Fruit fly (Drosophila melanogaster): ENCODE results near the gene Srp9.
A peak's percentile ranks its signal among the peaks of the same experiment; 100 is the strongest.

Gene Srp9

DNA sequence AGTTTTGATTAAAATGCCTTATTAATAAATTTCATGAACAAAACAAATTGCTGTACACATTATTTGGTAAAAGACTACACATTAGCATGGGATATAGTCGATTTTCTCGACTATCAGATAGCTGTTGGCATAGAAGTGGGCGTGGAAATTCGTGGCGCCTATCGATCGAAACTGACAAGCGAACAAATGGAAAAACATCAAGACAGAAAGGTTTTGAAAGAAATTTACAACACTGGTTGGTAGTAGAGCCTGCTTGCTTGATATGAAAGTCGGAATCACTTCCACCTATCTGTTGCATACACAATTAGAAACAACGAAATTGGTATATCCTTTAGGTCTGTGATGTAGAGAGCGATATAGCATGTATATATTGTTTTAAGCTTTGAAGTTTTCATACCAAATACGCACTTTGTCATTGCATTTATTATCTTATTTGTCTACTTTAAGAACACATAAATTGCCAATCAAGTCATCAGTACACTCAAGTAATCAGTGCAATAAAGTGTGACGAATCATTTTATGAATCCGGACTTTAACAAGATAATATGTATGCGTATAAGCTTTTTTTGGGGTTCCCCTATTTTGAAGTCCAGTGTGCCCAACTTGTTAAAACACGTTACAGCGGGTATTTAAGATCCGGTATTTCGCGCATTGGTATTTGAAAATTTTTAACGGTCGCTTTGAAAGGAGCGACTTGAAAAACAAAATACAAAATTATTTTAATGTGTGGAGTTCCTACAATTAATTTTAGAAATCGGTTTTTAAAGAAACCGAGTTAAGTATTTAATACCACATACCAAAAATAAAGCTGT lies 20.2 kb upstream of the Srp9 start:
- no peak for TF ChIP-seq CG8301 (tag; optimal IDR thresholded peaks at IDR 0.05)
- no peak for TF ChIP-seq CG9948 (tag; optimal IDR thresholded peaks at IDR 0.05)
- no peak for TF ChIP-seq EcR (GFP tag; optimal IDR thresholded peaks at IDR 0.05)
- TF ChIP-seq Pif1A (GFP tag; optimal IDR thresholded peaks at IDR 0.05), result no peak
- TF ChIP-seq CG12605 (GFP tag; IDR thresholded peaks at IDR 0.05), result no peak
- no peak for TF ChIP-seq CG15710 (tag; optimal IDR thresholded peaks at IDR 0.05)
- TF ChIP-seq fd96Ca (GFP tag; IDR thresholded peaks at IDR 0.05), result no peak
- no peak for TF ChIP-seq CG17806 (tag; optimal IDR thresholded peaks at IDR 0.05)

DNA sequence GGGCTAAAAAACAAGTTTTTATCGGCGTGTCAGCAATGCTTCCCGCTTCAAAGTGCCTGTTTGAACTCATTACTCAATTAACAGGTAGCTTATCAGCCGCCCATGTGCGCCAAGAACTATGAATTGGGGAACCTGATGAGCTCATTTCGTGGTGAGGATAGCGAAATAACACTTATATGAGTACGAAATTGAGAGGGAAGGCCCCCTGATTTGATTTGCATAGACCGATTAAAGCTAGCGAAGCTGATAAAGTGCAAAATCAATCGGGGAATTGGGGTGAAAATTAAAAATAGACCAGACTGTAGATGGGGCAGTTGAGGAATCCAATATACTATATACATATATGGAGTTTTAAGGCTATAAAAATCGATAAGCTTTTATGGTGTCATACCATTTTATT lies 2.0 kb upstream of the Srp9 start:
- TF ChIP-seq CG10348 (GFP tag; IDR thresholded peaks at IDR 0.05) (no peak), CG14655 (GFP tag; optimal IDR thresholded peaks at IDR 0.05) (no peak), D1 (tag; optimal IDR thresholded peaks at IDR 0.05) (no peak), fd96Ca (GFP tag; IDR thresholded peaks at IDR 0.05) (no peak), rn (GFP tag; IDR thresholded peaks at IDR 0.05) (no peak), CG4496 (GFP tag; IDR thresholded peaks at IDR 0.05) (no peak), CG13204 (GFP tag; optimal IDR thresholded peaks at IDR 0.05) (no peak), gl (tag; optimal IDR thresholded peaks at IDR 0.05) (no peak), Ets98B (GFP tag; IDR thresholded peaks at IDR 0.05) (no peak), CG17806 (tag; optimal IDR thresholded peaks at IDR 0.05) (no peak), CG9948 (tag; optimal IDR thresholded peaks at IDR 0.05) (no peak), CG34367 (tag; optimal IDR thresholded peaks at IDR 0.05) (no peak), EcR (GFP tag; optimal IDR thresholded peaks at IDR 0.05) (no peak), Pif1B (GFP tag; optimal IDR thresholded peaks at IDR 0.05) (no peak), Pif1A (GFP tag; optimal IDR thresholded peaks at IDR 0.05) (no peak), CG15710 (tag; optimal IDR thresholded peaks at IDR 0.05) (no peak), Snoo (tag; optimal IDR thresholded peaks at IDR 0.05) (no peak), CG12605 (GFP tag; IDR thresholded peaks at IDR 0.05) (no peak)

DNA sequence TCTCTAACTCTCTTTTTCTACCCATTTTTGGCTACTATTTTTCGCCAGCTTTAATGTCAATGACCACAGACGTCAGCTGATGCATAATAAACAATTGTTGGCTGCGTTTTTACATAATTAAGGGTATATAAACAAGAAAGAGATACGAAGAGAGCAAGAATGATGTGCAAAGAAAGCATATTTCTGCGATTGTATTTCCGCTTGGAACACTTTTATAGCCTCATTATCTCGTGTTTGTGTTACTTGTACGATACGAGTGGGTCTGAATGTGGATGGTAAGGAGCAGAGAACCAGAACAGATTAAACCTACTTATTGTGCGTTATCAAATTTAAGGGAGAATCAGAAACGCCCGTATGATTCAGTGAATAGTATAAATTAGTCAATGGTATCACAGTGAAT lies 1.3 kb upstream of the Srp9 start:
- TF ChIP-seq EcR (GFP tag; optimal IDR thresholded peaks at IDR 0.05) (peak; percentile 45), CG13204 (GFP tag; optimal IDR thresholded peaks at IDR 0.05) (no peak)

DNA sequence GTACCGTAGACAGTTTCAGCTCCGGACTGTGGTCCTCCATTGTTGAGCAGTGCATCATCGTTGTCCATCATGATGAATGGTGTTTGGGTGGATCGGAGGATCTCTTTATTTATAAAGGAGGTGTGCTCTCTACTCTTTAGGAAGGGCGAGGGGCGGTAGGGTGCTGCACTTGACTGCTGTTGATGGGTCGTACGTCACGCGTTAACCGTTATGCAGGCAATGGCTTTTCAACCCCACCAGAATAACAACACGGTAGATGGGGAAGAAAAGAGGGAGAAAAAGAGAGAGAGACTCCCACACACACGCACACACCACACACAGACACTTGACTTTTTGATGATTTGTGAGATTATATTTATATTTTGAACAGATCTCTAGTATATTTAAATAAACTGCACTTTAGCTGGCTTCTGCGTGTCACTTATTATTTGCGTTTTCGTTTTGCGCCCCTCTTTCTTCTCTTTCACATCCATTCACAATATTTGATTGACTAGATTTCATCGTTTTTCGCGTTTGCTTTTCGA lies 702 bp upstream of the Srp9 start:
- TF ChIP-seq EcR (GFP tag; optimal IDR thresholded peaks at IDR 0.05) (peak; percentile 30), CG8159 (tag; optimal IDR thresholded peaks at IDR 0.05) (no peak)

DNA sequence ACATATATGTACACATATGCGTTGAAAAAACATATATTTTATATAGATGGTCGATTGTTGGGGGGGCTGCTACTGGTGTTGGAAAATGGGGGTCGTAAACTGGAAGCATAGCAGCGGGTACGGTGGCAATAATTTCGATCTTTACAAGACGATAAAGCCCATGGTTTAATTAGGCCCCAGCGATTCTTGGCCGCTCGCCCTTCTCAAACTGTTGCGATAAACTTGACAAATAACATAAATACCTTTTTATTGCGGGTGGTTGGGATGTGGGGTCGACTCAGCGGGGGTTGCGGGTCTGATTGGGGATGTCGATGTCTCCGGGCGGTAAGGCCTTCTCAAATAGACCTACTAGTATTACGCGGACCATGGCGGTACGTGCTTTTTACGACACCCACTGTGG lies 2.5 kb downstream of the Srp9 start:
- no peak for TF ChIP-seq CG17806 (tag; optimal IDR thresholded peaks at IDR 0.05)
- TF ChIP-seq CG10348 (GFP tag; IDR thresholded peaks at IDR 0.05), result no peak
- TF ChIP-seq CG8159 (tag; optimal IDR thresholded peaks at IDR 0.05), result no peak
- no peak for TF ChIP-seq CG15710 (tag; optimal IDR thresholded peaks at IDR 0.05)
- no peak for TF ChIP-seq CG13204 (GFP tag; optimal IDR thresholded peaks at IDR 0.05)
- no peak for TF ChIP-seq rn (GFP tag; IDR thresholded peaks at IDR 0.05)
- TF ChIP-seq D1 (tag; optimal IDR thresholded peaks at IDR 0.05), result no peak

DNA sequence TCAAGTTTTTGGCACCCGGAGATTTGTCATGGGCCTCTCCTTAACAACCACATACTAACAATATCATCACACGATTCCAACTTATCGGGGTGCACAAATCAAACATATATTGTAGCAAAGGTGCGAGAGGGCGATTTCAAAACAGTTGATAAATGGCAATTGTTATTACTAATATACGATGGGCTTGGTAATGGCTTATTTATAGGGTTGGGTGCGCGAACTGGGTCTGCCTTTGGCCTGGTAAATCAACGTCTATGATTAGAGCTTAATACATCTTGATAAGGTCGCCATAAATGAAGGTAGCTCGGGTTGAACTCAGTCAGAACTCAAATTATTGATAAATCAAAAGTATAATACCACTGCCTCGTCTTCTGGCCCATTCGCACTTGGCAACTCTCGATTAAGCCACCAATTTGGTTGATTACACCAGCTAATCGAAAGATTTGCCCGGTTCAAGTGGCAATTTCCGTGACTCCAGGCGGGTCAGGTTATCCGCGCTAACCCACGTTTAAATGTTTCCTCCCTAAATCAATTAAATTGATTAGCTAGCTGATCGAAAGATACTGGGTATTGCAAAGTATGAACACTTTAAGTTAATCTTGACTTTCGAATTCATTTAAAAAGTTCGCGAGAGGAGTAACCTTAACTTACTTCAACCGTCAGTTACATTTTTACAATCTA lies 4.5 kb downstream of the Srp9 start:
- TF ChIP-seq fd96Ca (GFP tag; IDR thresholded peaks at IDR 0.05) (no peak), CG8159 (tag; optimal IDR thresholded peaks at IDR 0.05) (no peak), Pif1A (GFP tag; optimal IDR thresholded peaks at IDR 0.05) (no peak), D1 (tag; optimal IDR thresholded peaks at IDR 0.05) (no peak), Ets98B (GFP tag; IDR thresholded peaks at IDR 0.05) (no peak), CG14655 (GFP tag; optimal IDR thresholded peaks at IDR 0.05) (no peak), CG13204 (GFP tag; optimal IDR thresholded peaks at IDR 0.05) (no peak)

DNA sequence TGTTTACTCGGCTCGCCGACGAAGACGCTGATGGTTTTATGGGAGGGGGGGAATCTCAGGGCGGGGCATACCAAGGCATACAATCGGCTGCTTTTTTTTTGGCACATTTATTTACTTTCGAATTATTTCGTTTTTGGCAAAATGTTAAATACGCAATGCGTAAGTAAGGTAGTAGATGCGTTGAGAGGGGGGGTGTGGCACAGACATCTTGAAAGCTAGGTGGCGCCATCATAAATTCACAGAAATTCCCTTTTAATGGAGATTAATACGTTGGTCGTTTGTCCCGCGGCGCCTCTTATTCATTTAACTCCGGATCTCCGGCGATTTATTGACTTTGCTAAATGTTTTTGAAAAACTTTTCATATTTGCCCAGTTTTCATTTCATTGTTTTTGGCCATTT lies 5.3 kb downstream of the Srp9 start:
- no peak for TF ChIP-seq D1 (tag; optimal IDR thresholded peaks at IDR 0.05)

DNA sequence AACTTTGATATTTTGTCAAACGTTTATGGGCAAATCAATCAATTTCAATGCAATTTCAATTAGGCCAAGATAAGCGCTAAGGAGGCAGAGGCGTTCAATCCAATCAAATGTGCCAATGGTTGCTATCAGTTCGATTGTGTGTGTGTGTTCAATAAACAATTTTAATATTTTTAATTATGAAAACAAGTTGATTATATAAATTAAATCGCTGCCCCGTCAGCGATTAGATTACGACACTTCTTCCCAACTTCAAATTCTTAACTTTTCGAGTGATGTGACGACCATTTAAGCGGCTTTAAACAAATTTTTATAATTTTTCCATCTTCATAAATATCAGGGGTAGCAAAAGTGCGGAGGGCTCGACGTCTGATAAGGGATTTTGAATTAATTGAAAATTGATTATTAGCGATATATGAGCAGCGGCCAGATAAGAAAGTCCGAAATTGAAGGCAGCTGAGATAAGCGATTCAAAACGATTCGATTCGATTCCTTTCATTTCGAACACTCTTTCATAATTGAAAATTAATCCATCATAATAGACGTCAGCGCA lies 6.3 kb downstream of the Srp9 start:
- no peak for TF ChIP-seq rn (GFP tag; IDR thresholded peaks at IDR 0.05)
- TF ChIP-seq CG32121 (GFP tag; IDR thresholded peaks at IDR 0.05), result no peak
- TF ChIP-seq CG4496 (GFP tag; IDR thresholded peaks at IDR 0.05), result no peak
